Fruit fly (Drosophila melanogaster) whole organism, embryonic: ENCODE results near the gene Tao.

ENCODE experiments used
- ATbp ChIP-seq: fragments of 200-800 bp; sonication (Bioruptor generic); optimal IDR thresholded peaks from 2 replicates; lab custom pipeline; 2017; ENCODE audit warnings: missing biosample characterization, mild to moderate bottlenecking, missing genetic modification characterization, missing genetic modification reagents
- Awh ChIP-seq: fragments of 200-800 bp; sonication (Bioruptor generic); IDR thresholded peaks from 2 replicates; pipeline ENCODE4, ENCODE4 v1.3.6; 2022; ENCODE audit warnings: missing biosample characterization, missing genetic modification characterization
- BEAF-32 ChIP-seq: fragments of 200-800 bp; sonication (Bioruptor generic); optimal IDR thresholded peaks from 3 replicates; lab custom pipeline; 2017; ENCODE audit warnings: missing biosample characterization, missing genetic modification characterization, mild to moderate bottlenecking, moderate library complexity, missing genetic modification reagents
- CG10462 ChIP-seq: fragments of 200-800 bp; sonication (Bioruptor generic); optimal IDR thresholded peaks from 2 replicates; lab custom pipeline; 2016; ENCODE audit warnings: missing biosample characterization, missing genetic modification characterization
- CG11456 ChIP-seq: fragments of 200-800 bp; sonication (Bioruptor generic); IDR thresholded peaks from 3 replicates; pipeline ENCODE4 v1.3.6; 2022; ENCODE audit warnings: missing biosample characterization, missing genetic modification characterization
- CG11504 ChIP-seq: fragments of 200-800 bp; sonication (Bioruptor generic); optimal IDR thresholded peaks from 3 replicates; lab custom pipeline; 2019; ENCODE audit warnings: missing biosample characterization, mild to moderate bottlenecking, missing genetic modification characterization, moderate library complexity
- CG12219 ChIP-seq: fragments of 200-800 bp; sonication (Bioruptor generic); optimal IDR thresholded peaks from 3 replicates; lab custom pipeline; 2018; ENCODE audit warnings: missing biosample characterization, mild to moderate bottlenecking, missing genetic modification characterization
- CG15479 ChIP-seq: fragments of 200-800 bp; sonication (Bioruptor generic); optimal IDR thresholded peaks from 3 replicates; lab custom pipeline; 2019; ENCODE audit warnings: missing biosample characterization, mild to moderate bottlenecking, missing genetic modification characterization, moderate library complexity
- CG15696 ChIP-seq: fragments of 200-800 bp; sonication (Bioruptor generic); optimal IDR thresholded peaks from 2 replicates; lab custom pipeline; 2019; ENCODE audit warnings: missing biosample characterization, mild to moderate bottlenecking, missing genetic modification characterization, moderate library complexity
- CG16779 ChIP-seq: fragments of 200-800 bp; sonication (Bioruptor generic); IDR thresholded peaks from 2 replicates; pipeline ENCODE4 v1.3.6; 2022; ENCODE audit warnings: missing biosample characterization, missing genetic modification characterization
- CG3065 ChIP-seq: fragments of 200-800 bp; sonication (Bioruptor generic); optimal IDR thresholded peaks from 2 replicates; lab custom pipeline; 2016; ENCODE audit warnings: missing biosample characterization, missing genetic modification characterization
- CG31388 ChIP-seq: fragments of 200-800 bp; sonication (Bioruptor generic); optimal IDR thresholded peaks from 2 replicates; lab custom pipeline; 2016; ENCODE audit warnings: missing biosample characterization, missing genetic modification characterization
- CG5953 ChIP-seq: fragments of 200-800 bp; sonication (Bioruptor generic); IDR thresholded peaks from 2 replicates; pipeline ENCODE4 v1.3.6; 2022; ENCODE audit warnings: missing biosample characterization, missing genetic modification characterization
- CG6813 ChIP-seq: fragments of 200-800 bp; sonication (Bioruptor generic); optimal IDR thresholded peaks from 2 replicates; lab custom pipeline; 2017; ENCODE audit warnings: missing biosample characterization, missing genetic modification characterization, mild to moderate bottlenecking, moderate library complexity, missing genetic modification reagents
- CG6854 ChIP-seq: fragments of 200-800 bp; sonication (Bioruptor generic); optimal IDR thresholded peaks from 3 replicates; lab custom pipeline; 2017; ENCODE audit warnings: missing biosample characterization, mild to moderate bottlenecking, missing genetic modification characterization
- CG8924 ChIP-seq: fragments of 200-800 bp; optimal IDR thresholded peaks from 3 replicates; lab custom pipeline; 2019; ENCODE audit warnings: missing biosample characterization, mild to moderate bottlenecking, missing genetic modification characterization, moderate library complexity
- CG9215 ChIP-seq: fragments of 200-800 bp; sonication (Bioruptor generic); IDR thresholded peaks from 2 replicates; pipeline ENCODE4 v1.3.6; 2022; ENCODE audit warnings: missing biosample characterization, missing genetic modification characterization
- Ets65A ChIP-seq: fragments of 200-800 bp; sonication (Bioruptor generic); peaks from one replicate; lab custom pipeline; 2016; ENCODE audit warnings: missing biosample characterization, missing genetic modification characterization
- Fer3 ChIP-seq: fragments of 200-800 bp; sonication (Bioruptor generic); optimal IDR thresholded peaks from 2 replicates; lab custom pipeline; 2018; ENCODE audit warnings: missing biosample characterization, mild to moderate bottlenecking, missing genetic modification characterization, moderate library complexity
- H15 ChIP-seq: fragments of 200-800 bp; sonication (Bioruptor generic); IDR thresholded peaks from 3 replicates; pipeline ENCODE4 v1.3.6; 2022; ENCODE audit warnings: missing biosample characterization, missing genetic modification characterization
- HLHmδ ChIP-seq: fragments of 200-800 bp; sonication (Bioruptor generic); optimal IDR thresholded peaks from 2 replicates; lab custom pipeline; 2018; ENCODE audit warnings: missing biosample characterization, mild to moderate bottlenecking, missing genetic modification characterization, moderate library complexity
- Hand ChIP-seq: fragments of 200-800 bp; sonication (Bioruptor generic); optimal IDR thresholded peaks from 2 replicates; lab custom pipeline; 2017; ENCODE audit warnings: mild to moderate bottlenecking, missing biosample characterization, missing genetic modification reagents, missing genetic modification characterization
- Jarid2 ChIP-seq: fragments of 200-800 bp; sonication (Bioruptor generic); optimal IDR thresholded peaks from 3 replicates; lab custom pipeline; 2017; ENCODE audit warnings: mild to moderate bottlenecking, missing biosample characterization, missing genetic modification reagents, missing genetic modification characterization
- Lpt ChIP-seq: fragments of >200 bp; optimal IDR thresholded peaks from 2 replicates; lab custom pipeline; 2018; ENCODE audit warnings: missing biosample characterization, missing genetic modification characterization
- MTF-1 ChIP-seq: fragments of 200-800 bp; sonication (Bioruptor generic); optimal IDR thresholded peaks from 2 replicates; lab custom pipeline; 2018; ENCODE audit warnings: missing biosample characterization, mild to moderate bottlenecking, missing genetic modification characterization, borderline replicate concordance
- Optix ChIP-seq: fragments of 200-800 bp; sonication (Bioruptor generic); IDR thresholded peaks from 3 replicates; pipeline ENCODE4 v1.3.6; 2022; ENCODE audit warnings: missing biosample characterization, missing genetic modification characterization
- Pdp1 ChIP-seq, 2 experiments: fragments of 200-800 bp; sonication (Bioruptor generic); optimal IDR thresholded peaks; 3 replicates each; lab custom pipeline; 2016; ENCODE audit warnings: missing biosample characterization in 2 of 2, missing genetic modification characterization in 2 of 2, mild to moderate bottlenecking in 1 of 2, moderate library complexity in 1 of 2
- Ptx1 ChIP-seq: fragments of 200-800 bp; sonication (Bioruptor generic); IDR thresholded peaks from 2 replicates; pipeline ENCODE4 v1.3.6; 2022; ENCODE audit warnings: missing biosample characterization, missing genetic modification characterization
- Ravus ChIP-seq: fragments of 200-800 bp; sonication (Bioruptor generic); IDR thresholded peaks from 2 replicates; pipeline ENCODE4 v1.3.6; 2022; ENCODE audit warnings: missing biosample characterization, missing genetic modification characterization
- Sin3A ChIP-seq: fragments of >200 bp; optimal IDR thresholded peaks from 2 replicates; lab custom pipeline; 2018
- Six4 ChIP-seq: fragments of 200-800 bp; sonication (Bioruptor generic); optimal IDR thresholded peaks from 2 replicates; lab custom pipeline; 2016; ENCODE audit warnings: missing biosample characterization, missing genetic modification characterization
- Xrp1 ChIP-seq: fragments of 200-800 bp; sonication (Bioruptor generic); IDR thresholded peaks from 2 replicates; pipeline ENCODE4 v1.3.6; 2022; ENCODE audit warnings: missing biosample characterization, missing genetic modification characterization
- ase ChIP-seq: fragments of 200-800 bp; sonication (Bioruptor generic); IDR thresholded peaks from 3 replicates; pipeline ENCODE4 v1.3.6; 2022; ENCODE audit warnings: missing biosample characterization, missing genetic modification characterization
- ato ChIP-seq: fragments of 200-800 bp; sonication (Bioruptor generic); IDR thresholded peaks from 2 replicates; pipeline ENCODE4 v1.3.6; 2022; ENCODE audit warnings: missing biosample characterization, missing genetic modification characterization; ENCODE audit not compliant: partially characterized antibody
- bab2 ChIP-seq: fragments of 200-800 bp; sonication (Bioruptor generic); optimal IDR thresholded peaks from 2 replicates; lab custom pipeline; 2016; ENCODE audit warnings: missing biosample characterization, missing genetic modification characterization
- btn ChIP-seq: fragments of 200-800 bp; sonication (Bioruptor generic); optimal IDR thresholded peaks from 2 replicates; lab custom pipeline; 2016; ENCODE audit warnings: missing biosample characterization, missing genetic modification characterization
- cad ChIP-seq: fragments of >200 bp; optimal IDR thresholded peaks from 2 replicates; lab custom pipeline; 2017; ENCODE audit warnings: missing biosample characterization, missing genetic modification characterization
- ci ChIP-seq: fragments of 200-800 bp; sonication (Bioruptor generic); IDR thresholded peaks from 3 replicates; pipeline ENCODE4 v1.3.6; 2022; ENCODE audit warnings: missing biosample characterization, missing genetic modification characterization
- crol ChIP-seq: fragments of 200-800 bp; sonication (Bioruptor generic); IDR thresholded peaks from 2 replicates; pipeline ENCODE4 v1.3.6; 2022; ENCODE audit warnings: missing biosample characterization, missing genetic modification characterization
- disco-r ChIP-seq: fragments of 200-800 bp; sonication (Bioruptor generic); optimal IDR thresholded peaks from 2 replicates; lab custom pipeline; 2016; ENCODE audit warnings: missing biosample characterization, missing genetic modification characterization
- ems ChIP-seq: fragments of 200-800 bp; sonication (Bioruptor generic); optimal IDR thresholded peaks from 3 replicates; lab custom pipeline; 2016; ENCODE audit warnings: missing biosample characterization, missing genetic modification characterization
- ewg ChIP-seq: fragments of 200-800 bp; sonication (Bioruptor generic); optimal IDR thresholded peaks from 3 replicates; lab custom pipeline; 2017; ENCODE audit warnings: mild to moderate bottlenecking, missing biosample characterization, missing genetic modification reagents, missing genetic modification characterization
- fd96Cb ChIP-seq: fragments of 200-800 bp; sonication (Bioruptor generic); optimal IDR thresholded peaks from 2 replicates; lab custom pipeline; 2018; ENCODE audit warnings: missing biosample characterization, mild to moderate bottlenecking, missing genetic modification characterization, moderate library complexity
- fu2 ChIP-seq: fragments of 200-800 bp; sonication (Bioruptor generic); optimal IDR thresholded peaks from 2 replicates; lab custom pipeline; 2016; ENCODE audit warnings: missing biosample characterization, missing genetic modification characterization
- grau ChIP-seq: fragments of 200-800 bp; optimal IDR thresholded peaks from 3 replicates; lab custom pipeline; 2019; ENCODE audit warnings: missing biosample characterization, mild to moderate bottlenecking, missing genetic modification characterization, moderate library complexity
- ken ChIP-seq: fragments of 200-800 bp; sonication (Bioruptor generic); IDR thresholded peaks from 3 replicates; pipeline ENCODE4 v1.3.6; 2022; ENCODE audit warnings: missing biosample characterization, missing genetic modification characterization
- lola ChIP-seq, 3 experiments: fragments of >200 bp in 2 of 3; fragments of 200-800 bp in 1 of 3; sonication (Bioruptor generic) in 1 of 3; optimal IDR thresholded peaks; 2 replicates each; lab custom pipeline; 2017 to 2019; ENCODE audit warnings: missing biosample characterization in 3 of 3, missing genetic modification characterization in 3 of 3, mild to moderate bottlenecking in 1 of 3, moderate library complexity in 1 of 3
- nerfin-1 ChIP-seq: fragments of 200-800 bp; sonication (Bioruptor generic); optimal IDR thresholded peaks from 3 replicates; lab custom pipeline; 2019; ENCODE audit warnings: missing biosample characterization, mild to moderate bottlenecking, missing genetic modification characterization, moderate library complexity
- otp ChIP-seq: fragments of 200-800 bp; sonication (Bioruptor generic); IDR thresholded peaks from 3 replicates; pipeline ENCODE4, ENCODE4 v1.3.6; 2022; ENCODE audit warnings: missing biosample characterization, missing genetic modification characterization
- pfk ChIP-seq: fragments of 200-800 bp; sonication (Bioruptor generic); optimal IDR thresholded peaks from 2 replicates; lab custom pipeline; 2018; ENCODE audit warnings: missing biosample characterization, mild to moderate bottlenecking, missing genetic modification characterization, moderate library complexity
- ttk ChIP-seq: fragments of 200-800 bp; sonication (Bioruptor generic); IDR thresholded peaks from 2 replicates; pipeline ENCODE4 v2.1.2; 2022; ENCODE audit warnings: missing biosample characterization, missing genetic modification characterization

The Tao gene

dm6 chrX:19603953-19604352, 24.4 kb upstream of the Tao start (continued):
- TF ChIP-seq ci (GFP tag; lab: Robert Waterston, UW) (peak; percentile 80), CG8924 (tag; lab: Kevin White, UChicago) (peak; percentile 72), Ets65A (GFP tag; lab: Kevin White, UChicago) (peak; percentile 94), Six4 (GFP tag; lab: Kevin White, UChicago) (peak; percentile 62), btn (no peak), MTF-1 (GFP tag; lab: Kevin White, UChicago) (peak; percentile 50), Pdp1 (GFP tag; optimal IDR thresholded peaks at IDR 0.05; lab: Kevin White, UChicago) (peak; percentile 64 to 78), ttk (GFP tag; lab: Robert Waterston, UW) (0 out of 2 replicates have a peak, but pooled peaks have one; percentile 56), BEAF-32 (GFP tag; lab: Kevin White, UChicago) (no peak), Jarid2 (GFP tag; lab: Kevin White, UChicago) (peak; percentile 41), Fer3 (tag; lab: Kevin White, UChicago) (peak; percentile 80), Lpt (GFP tag; lab: Kevin White, UChicago) (no peak), CG15479 (GFP tag; lab: Kevin White, UChicago) (no peak), ems (GFP tag; lab: Kevin White, UChicago) (peak; percentile 57), ken (GFP tag; lab: Robert Waterston, UW) (peak; percentile 71), disco-r (GFP tag; lab: Kevin White, UChicago) (no peak), CG11456 (peak; percentile 80), otp (GFP tag; lab: Robert Waterston, UW) (peak; percentile 76; the same call in 2 of the 3 replicates), crol (GFP tag; lab: Robert Waterston, UW) (no peak), nerfin-1 (peak; percentile 23), cad (GFP tag; lab: Kevin White, UChicago) (no peak), CG16779 (GFP tag; lab: Robert Waterston, UW) (0 out of 2 replicates have a peak, but pooled peaks have one; percentile 27), Sin3A (lab: Kevin White, UChicago) (no peak), CG5953 (peak; percentile 61), CG6854 (GFP tag; lab: Kevin White, UChicago) (peak; percentile 39), CG11504 (tag; lab: Kevin White, UChicago) (peak; percentile 87), ATbp (GFP tag; lab: Kevin White, UChicago) (peak; percentile 67), ase (GFP tag; lab: Robert Waterston, UW) (peak; percentile 74), pfk (GFP tag; lab: Kevin White, UChicago) (no peak), CG31388 (peak; percentile 47), lola (GFP tag; optimal IDR thresholded peaks at IDR 0.05; lab: Kevin White, UChicago) (peak in 1 of 3 experiments; percentile 20), Awh (GFP tag; lab: Robert Waterston, UW) (0 out of 2 replicates have a peak, but pooled peaks have one; percentile 55), CG12219 (peak; percentile 53), grau (peak; percentile 78), bab2 (GFP tag; lab: Kevin White, UChicago) (peak; percentile 43), Ptx1 (GFP tag; lab: Robert Waterston, UW) (peak; percentile 82), fd96Cb (tag; lab: Kevin White, UChicago) (peak; percentile 60), CG9215 (GFP tag; lab: Robert Waterston, UW) (peak; percentile 73), fu2 (GFP tag; lab: Kevin White, UChicago) (peak; percentile 26), ato (no peak), Optix (0 out of 3 replicates have a peak, but pooled peaks have one; percentile 27), CG10462 (GFP tag; lab: Kevin White, UChicago) (peak; percentile 24), ewg (GFP tag; lab: Kevin White, UChicago) (peak; percentile 48), CG15696 (tag; lab: Kevin White, UChicago) (peak; percentile 25), Hand (peak; percentile 59), H15 (peak; percentile 69; the same call in 2 of the 3 replicates), Xrp1 (peak; percentile 71), CG3065 (GFP tag; lab: Kevin White, UChicago) (peak; percentile 19), CG6813 (peak; percentile 74), HLHmδ (GFP tag; lab: Kevin White, UChicago) (no peak), Ravus (GFP tag; lab: Robert Waterston, UW) (peak; percentile 55)
